Worm (Caenorhabditis elegans) whole organism, mixed stage, embryonic: ENCODE data around the gene dct-17.

ENCODE experiments used
- M03D4.4 ChIP-seq: sonication (generic microtip); optimal IDR thresholded peaks from 2 replicates; lab custom pipeline; 2017; ENCODE audit warnings: mild to moderate bottlenecking, missing genetic modification characterization, missing compliant biosample characterization
- bed-3 ChIP-seq: fragments of 200-800 bp; sonication (Bioruptor generic); optimal IDR thresholded peaks from 3 replicates; lab custom pipeline; 2018; ENCODE audit warnings: mild to moderate bottlenecking, missing genetic modification characterization, moderate library complexity, missing compliant biosample characterization
- blmp-1 ChIP-seq: fragments of 150-350 bp; optimal IDR thresholded peaks from 2 replicates; lab custom pipeline; 2014; ENCODE audit warnings: missing biosample characterization, missing genetic modification characterization
- ceh-39 ChIP-seq: fragments of 150-350 bp; optimal IDR thresholded peaks from 2 replicates; lab custom pipeline; 2014; ENCODE audit warnings: missing biosample characterization, missing genetic modification characterization
- ceh-43 ChIP-seq: fragments of 200-800 bp; sonication (Bioruptor generic); optimal IDR thresholded peaks from 2 replicates; lab custom pipeline; 2018; ENCODE audit warnings: mild to moderate bottlenecking, missing genetic modification characterization, moderate library complexity, missing compliant biosample characterization
- ceh-83 ChIP-seq: fragments of 200-800 bp; sonication (Bioruptor generic); optimal IDR thresholded peaks from 2 replicates; lab custom pipeline; 2018; ENCODE audit warnings: mild to moderate bottlenecking, missing genetic modification characterization, missing compliant biosample characterization
- ces-1 ChIP-seq: fragments of 150-350 bp; optimal IDR thresholded peaks from 2 replicates; lab custom pipeline; 2014; ENCODE audit warnings: missing biosample characterization, missing genetic modification reagents, missing genetic modification characterization
- cnd-1 ChIP-seq: fragments of 200-800 bp; sonication (Bioruptor generic); optimal IDR thresholded peaks from 2 replicates; lab custom pipeline; 2018; ENCODE audit warnings: mild to moderate bottlenecking, missing genetic modification characterization, missing compliant biosample characterization
- drap-1 ChIP-seq: fragments of 200-800 bp; sonication (Bioruptor generic); optimal IDR thresholded peaks from 3 replicates; lab custom pipeline; 2018; ENCODE audit warnings: mild to moderate bottlenecking, missing genetic modification characterization, missing compliant biosample characterization
- elt-1 ChIP-seq: sonication (generic microtip); optimal IDR thresholded peaks from 2 replicates; lab custom pipeline; 2017; ENCODE audit warnings: missing genetic modification characterization, mild to moderate bottlenecking, missing compliant biosample characterization, antibody characterized with exemption, moderate library complexity, borderline replicate concordance; ENCODE audit not compliant: insufficient read depth
- elt-3 ChIP-seq: fragments of 150-350 bp; optimal IDR thresholded peaks from 2 replicates; lab custom pipeline; 2014; ENCODE audit warnings: missing biosample characterization, missing genetic modification characterization
- flh-1 ChIP-seq: fragments of 200-800 bp; sonication (Bioruptor generic); optimal IDR thresholded peaks from 2 replicates; lab custom pipeline; 2018; ENCODE audit warnings: mild to moderate bottlenecking, missing genetic modification characterization, moderate library complexity, missing compliant biosample characterization
- ham-2 ChIP-seq: fragments of 200-800 bp; sonication (Bioruptor generic); optimal IDR thresholded peaks from 2 replicates; lab custom pipeline; 2018; ENCODE audit warnings: mild to moderate bottlenecking, missing genetic modification characterization, missing compliant biosample characterization
- hlh-1 ChIP-seq: fragments of 150-350 bp; optimal IDR thresholded peaks from 2 replicates; lab custom pipeline; 2014; ENCODE audit warnings: missing biosample characterization, missing genetic modification reagents, missing genetic modification characterization
- lin-13 ChIP-seq: fragments of 150-350 bp; optimal IDR thresholded peaks from 2 replicates; lab custom pipeline; 2014; ENCODE audit warnings: missing biosample characterization, missing genetic modification characterization
- lin-32 ChIP-seq: fragments of 200-800 bp; sonication (Bioruptor generic); optimal IDR thresholded peaks from 2 replicates; lab custom pipeline; 2018; ENCODE audit warnings: mild to moderate bottlenecking, missing genetic modification characterization, missing compliant biosample characterization
- lsy-2 ChIP-seq: fragments of 150-350 bp; optimal IDR thresholded peaks from 2 replicates; lab custom pipeline; 2014; ENCODE audit warnings: missing biosample characterization, missing genetic modification characterization
- mab-5 ChIP-seq: fragments of 150-350 bp; optimal IDR thresholded peaks from 2 replicates; lab custom pipeline; 2014; ENCODE audit warnings: missing biosample characterization, missing genetic modification characterization
- mep-1 ChIP-seq: fragments of 150-350 bp; optimal IDR thresholded peaks from 2 replicates; lab custom pipeline; 2017; ENCODE audit warnings: missing biosample characterization, missing genetic modification reagents, missing genetic modification characterization, inconsistent platforms
- mls-2 ChIP-seq: sonication (generic microtip); optimal IDR thresholded peaks from 2 replicates; lab custom pipeline; 2016; ENCODE audit warnings: mild to moderate bottlenecking, missing genetic modification characterization, moderate library complexity, missing compliant biosample characterization
- nhr-2 ChIP-seq: fragments of 150-350 bp; optimal IDR thresholded peaks from 2 replicates; lab custom pipeline; 2014; ENCODE audit warnings: missing biosample characterization, missing genetic modification characterization
- nhr-237 ChIP-seq: fragments of 150-350 bp; optimal IDR thresholded peaks from 2 replicates; lab custom pipeline; 2014; ENCODE audit warnings: missing biosample characterization, missing genetic modification characterization
- nhr-28 ChIP-seq: fragments of 150-350 bp; optimal IDR thresholded peaks from 2 replicates; lab custom pipeline; 2014; ENCODE audit warnings: missing biosample characterization, missing genetic modification characterization
- nhr-76 ChIP-seq: sonication (generic microtip); optimal IDR thresholded peaks from 2 replicates; lab custom pipeline; 2017; ENCODE audit warnings: missing biosample characterization, missing genetic modification characterization
- sem-2 ChIP-seq: fragments of 200-800 bp; sonication (Bioruptor generic); optimal IDR thresholded peaks from 2 replicates; lab custom pipeline; 2018; ENCODE audit warnings: mild to moderate bottlenecking, missing genetic modification characterization, missing compliant biosample characterization
- snpc-4 ChIP-seq: fragments of 150-350 bp; optimal IDR thresholded peaks from 2 replicates; lab custom pipeline; 2014; ENCODE audit warnings: missing biosample characterization, missing genetic modification characterization
- sptf-1 ChIP-seq: sonication (generic microtip); optimal IDR thresholded peaks from 2 replicates; lab custom pipeline; 2017; ENCODE audit warnings: mild to moderate bottlenecking, missing genetic modification characterization, moderate library complexity, missing compliant biosample characterization
- tbx-8 ChIP-seq: fragments of 200-800 bp; sonication (Bioruptor generic); optimal IDR thresholded peaks from 2 replicates; lab custom pipeline; 2018; ENCODE audit warnings: mild to moderate bottlenecking, missing genetic modification characterization, moderate library complexity, missing compliant biosample characterization
- unc-120 ChIP-seq: sonication (generic microtip); optimal IDR thresholded peaks from 2 replicates; lab custom pipeline; 2017; ENCODE audit warnings: missing genetic modification characterization, missing compliant biosample characterization; ENCODE audit not compliant: poor library complexity, severe bottlenecking
- unc-39 ChIP-seq: fragments of 150-350 bp; optimal IDR thresholded peaks from 2 replicates; lab custom pipeline; 2014; ENCODE audit warnings: missing biosample characterization, missing genetic modification characterization
- unc-62 ChIP-seq: fragments of 150-350 bp; optimal IDR thresholded peaks from 2 replicates; lab custom pipeline; 2014; ENCODE audit warnings: missing biosample characterization, missing genetic modification reagents, missing genetic modification characterization

dct-17 gene

DNA sequence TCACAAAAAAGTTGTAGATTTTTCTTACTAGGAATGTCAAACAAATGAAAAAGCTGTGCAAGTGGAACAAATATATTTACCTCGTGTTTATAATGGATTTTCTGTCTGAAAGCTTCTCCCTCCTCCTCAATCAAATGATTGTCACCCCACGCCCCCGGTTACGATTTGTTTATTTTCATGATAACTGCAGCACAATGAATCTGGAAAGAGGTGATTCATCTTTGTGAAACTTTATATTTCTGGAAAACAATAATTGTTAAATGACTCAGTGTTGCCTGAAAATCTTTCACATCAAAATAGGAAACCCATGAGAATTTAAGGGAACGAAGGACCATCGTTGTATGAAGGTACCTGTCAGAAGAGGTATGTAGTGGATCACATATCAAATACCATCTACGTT, 18.1 kb upstream of the dct-17 start, which contains the start of gene F35E12.10:
F35E12.10 (minus strand) TSS at position 101 of the 400 bp plus-strand sequence.
- TF ChIP-seq unc-120 (no peak), ham-2 (GFP tag; lab: Kevin White, UChicago) (no peak), ceh-43 (GFP tag; lab: Kevin White, UChicago) (no peak), unc-39 (tag; lab: Kevin White, UChicago) (no peak), mep-1 (no peak), elt-1 (no peak), drap-1 (GFP tag; lab: Kevin White, UChicago) (no peak), flh-1 (GFP tag; lab: Kevin White, UChicago) (no peak), snpc-4 (no peak), mab-5 (tag; lab: Kevin White, UChicago) (no peak), tbx-8 (no peak)

DNA sequence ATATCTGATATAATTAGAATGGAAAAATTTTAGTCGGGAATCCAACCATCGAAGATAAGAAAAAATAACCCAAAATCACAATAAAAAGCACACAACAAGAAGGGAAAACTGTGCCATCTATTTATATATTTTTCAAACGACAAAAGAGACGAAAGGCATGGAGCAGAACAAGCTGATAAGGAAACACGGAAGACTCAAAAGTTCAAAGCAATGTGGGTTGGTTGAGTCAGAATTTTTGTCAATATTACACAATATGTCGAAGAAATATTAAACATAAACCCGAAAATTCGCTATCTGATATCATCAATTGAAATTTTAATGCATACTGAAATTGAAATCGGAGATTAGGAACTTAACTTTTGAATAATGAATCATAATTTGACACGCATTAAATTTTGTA, 14.3 kb upstream of the dct-17 start, which contains the start of gene F35E12.9:
F35E12.9 (minus strand) TSS at position 227 of the 400 bp plus-strand sequence.
- TF ChIP-seq sem-2 (GFP tag; lab: Kevin White, UChicago) (no peak), unc-120 (no peak), ceh-43 (GFP tag; lab: Kevin White, UChicago) (no peak), sptf-1 (tag; lab: Kevin White, UChicago) (no peak), flh-1 (GFP tag; lab: Kevin White, UChicago) (no peak), elt-3 (no peak), ham-2 (GFP tag; lab: Kevin White, UChicago) (no peak), elt-1 (no peak), nhr-76 (tag; lab: Kevin White, UChicago) (no peak), M03D4.4 (tag; lab: Kevin White, UChicago) (no peak), hlh-1 (tag; lab: Kevin White, UChicago) (no peak), lsy-2 (tag; lab: Kevin White, UChicago) (no peak), lin-32 (GFP tag; lab: Kevin White, UChicago) (no peak), bed-3 (no peak), nhr-237 (tag; lab: Kevin White, UChicago) (no peak), ceh-39 (tag; lab: Kevin White, UChicago) (no peak), unc-39 (tag; lab: Kevin White, UChicago) (no peak)

DNA sequence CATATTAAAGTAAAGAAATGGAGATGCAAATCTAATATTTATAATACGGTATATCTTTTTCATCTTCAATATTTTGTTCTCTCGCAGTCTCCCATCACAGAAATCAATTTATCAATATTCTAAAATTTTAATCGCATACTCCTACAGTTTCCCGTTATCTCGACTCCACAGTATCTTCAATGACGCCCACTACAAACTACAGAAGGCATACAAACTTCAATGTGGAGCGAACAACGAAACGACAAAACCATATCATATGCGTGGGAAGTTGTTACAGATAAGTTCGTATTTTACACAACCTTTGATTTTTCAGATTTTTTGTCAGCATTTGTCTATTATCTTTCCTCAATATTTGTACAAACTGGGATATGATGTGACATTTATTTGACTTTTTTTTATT, 9.3 kb upstream of the dct-17 start:
- TF ChIP-seq elt-1 (no peak), flh-1 (GFP tag; lab: Kevin White, UChicago) (no peak), sem-2 (GFP tag; lab: Kevin White, UChicago) (no peak), ces-1 (GFP tag; lab: Kevin White, UChicago) (no peak), unc-120 (no peak), mep-1 (no peak), nhr-237 (tag; lab: Kevin White, UChicago) (no peak), nhr-76 (tag; lab: Kevin White, UChicago) (no peak), snpc-4 (no peak), mls-2 (tag; lab: Kevin White, UChicago) (no peak), nhr-2 (tag; lab: Kevin White, UChicago) (no peak), cnd-1 (no peak), nhr-28 (tag; lab: Kevin White, UChicago) (no peak), unc-62 (GFP tag; lab: Kevin White, UChicago) (no peak), ceh-83 (GFP tag; lab: Kevin White, UChicago) (no peak), bed-3 (no peak), hlh-1 (tag; lab: Kevin White, UChicago) (no peak), blmp-1 (no peak), tbx-8 (no peak), lin-13 (tag; lab: Kevin White, UChicago) (no peak)

DNA sequence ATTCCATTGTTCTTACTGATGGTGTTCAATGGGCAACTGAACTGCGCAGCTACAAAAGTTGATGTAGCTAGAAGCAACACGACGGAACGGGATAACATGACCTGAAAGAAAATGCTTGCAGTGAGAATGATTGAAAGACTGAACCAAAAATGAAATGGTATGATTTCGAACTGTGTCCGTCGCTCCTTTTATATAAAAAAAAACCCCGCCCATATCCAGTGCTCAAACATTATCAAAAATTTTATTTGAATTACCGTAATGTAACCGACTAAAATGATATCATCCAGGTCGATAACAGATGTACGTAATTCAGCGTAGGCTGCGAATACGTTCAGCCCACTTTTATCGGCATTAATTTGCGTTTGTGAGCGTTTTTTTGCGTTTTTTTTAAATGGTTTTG, 7.8 kb upstream of the dct-17 start, which contains the start of gene irg-5:
irg-5 (minus strand) TSS at position 101 of the 400 bp plus-strand sequence.
- no peak for TF ChIP-seq sem-2 (GFP tag; lab: Kevin White, UChicago)
- no peak for TF ChIP-seq cnd-1
- no peak for TF ChIP-seq lin-32 (GFP tag; lab: Kevin White, UChicago)
- no peak for TF ChIP-seq tbx-8
- no peak for TF ChIP-seq nhr-237 (tag; lab: Kevin White, UChicago)
- TF ChIP-seq drap-1 (GFP tag; lab: Kevin White, UChicago): no peak
- no peak for TF ChIP-seq elt-1
- no peak for TF ChIP-seq mab-5 (tag; lab: Kevin White, UChicago)
- TF ChIP-seq nhr-28 (tag; lab: Kevin White, UChicago): no peak
- TF ChIP-seq snpc-4: no peak
- no peak for TF ChIP-seq lin-13 (tag; lab: Kevin White, UChicago)
- TF ChIP-seq unc-120: no peak
- TF ChIP-seq ceh-39 (tag; lab: Kevin White, UChicago): no peak
- no peak for TF ChIP-seq ham-2 (GFP tag; lab: Kevin White, UChicago)
